Worm (Caenorhabditis elegans): Measurements from ENCODE around the gene miga-1.

The miga-1 gene

DNA sequence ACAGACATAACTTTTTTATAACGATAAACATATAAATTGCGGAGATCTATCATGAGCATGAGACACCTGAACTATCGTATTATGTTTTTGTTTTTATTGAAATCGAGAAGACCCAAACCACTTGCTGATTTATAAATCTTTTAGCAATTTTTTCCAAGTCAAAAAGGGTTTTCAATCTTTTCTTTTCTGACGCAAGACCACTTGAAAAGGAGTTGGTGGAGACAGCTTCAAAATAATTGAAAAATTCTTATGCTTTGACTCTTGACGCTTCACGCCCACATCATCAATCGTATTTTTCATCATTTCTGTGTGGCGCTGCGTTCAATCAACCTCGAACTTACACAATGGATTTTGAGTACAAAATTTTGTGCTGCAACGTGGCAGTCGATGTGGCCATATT, 29.3 kb downstream of the miga-1 start, which contains the start of gene F23H12.7:
F23H12.7 (plus strand) TSS at position 301 of the 400 bp plus-strand sequence.
- no peak for TF ChIP-seq rnt-1 (tag; optimal IDR thresholded peaks at IDR 0.05)
- TF ChIP-seq odd-2 (tag; optimal IDR thresholded peaks at IDR 0.05) = no peak
- TF ChIP-seq ceh-14 (tag; optimal IDR thresholded peaks at IDR 0.05) = no peak
- TF ChIP-seq pha-2 (tag; optimal IDR thresholded peaks at IDR 0.05) = no peak
- no peak for TF ChIP-seq pros-1 (tag; optimal IDR thresholded peaks at IDR 0.05)
- no peak for TF ChIP-seq ama-1 (optimal IDR thresholded peaks at IDR 0.05)
- TF ChIP-seq K02D7.2 (tag; optimal IDR thresholded peaks at IDR 0.05) = no peak
- TF ChIP-seq K09A11.1 (tag; optimal IDR thresholded peaks at IDR 0.05; ENCODE audit: insufficient read depth) = no peak
- TF ChIP-seq unc-55 (GFP tag; optimal IDR thresholded peaks at IDR 0.05) = no peak
- no peak for TF ChIP-seq ceh-18 (tag; optimal IDR thresholded peaks at IDR 0.05)
- TF ChIP-seq ceh-2 (tag; optimal IDR thresholded peaks at IDR 0.05) = no peak
- no peak for TF ChIP-seq dmd-4 (tag; optimal IDR thresholded peaks at IDR 0.05; ENCODE audit: borderline replicate concordance)
- no peak for TF ChIP-seq lim-6 (tag; optimal IDR thresholded peaks at IDR 0.05)
- no peak for TF ChIP-seq Y22D7AL.16 (tag; optimal IDR thresholded peaks at IDR 0.05)

ce11 chrV:12369437-12369836, 31.2 kb downstream of the miga-1 start, which contains the start of gene gcy-13:
Gene gcy-13 (minus strand): TSS chrV:12369537.
- TF ChIP-seq C38D4.7 (GFP tag; optimal IDR thresholded peaks at IDR 0.05) = no peak
- TF ChIP-seq K09A11.1 (tag; optimal IDR thresholded peaks at IDR 0.05; ENCODE audit: insufficient read depth) = no peak
- TF ChIP-seq ceh-19 (GFP tag; optimal IDR thresholded peaks at IDR 0.05) = no peak
- no peak for TF ChIP-seq pha-4 (tag; optimal IDR thresholded peaks at IDR 0.05)
- TF ChIP-seq ama-1 (optimal IDR thresholded peaks at IDR 0.05) = no peak
- no peak for TF ChIP-seq sox-2 (GFP tag; IDR thresholded peaks at IDR 0.05)
- no peak for TF ChIP-seq ttx-3 (tag; optimal IDR thresholded peaks at IDR 0.05)

ce11 chrV:12365104-12365503, 35.6 kb downstream of the miga-1 start, which contains the start of gene fipr-2:
Gene fipr-2 (plus strand): TSS chrV:12365348.
- TF ChIP-seq ceh-9 (tag; optimal IDR thresholded peaks at IDR 0.05) (no peak), ceh-19 (GFP tag; optimal IDR thresholded peaks at IDR 0.05) (no peak), ceh-24 (tag; optimal IDR thresholded peaks at IDR 0.05) (no peak), pag-3 (tag; optimal IDR thresholded peaks at IDR 0.05; ENCODE audit: borderline replicate concordance) (no peak), K09A11.1 (tag; optimal IDR thresholded peaks at IDR 0.05; ENCODE audit: insufficient read depth) (no peak), F13H6.1 (tag; optimal IDR thresholded peaks at IDR 0.05) (no peak), C38D4.7 (GFP tag; optimal IDR thresholded peaks at IDR 0.05) (no peak), ceh-6 (GFP tag; optimal IDR thresholded peaks at IDR 0.05) (no peak)

- no peak for TF ChIP-seq pros-1 (tag; optimal IDR thresholded peaks at IDR 0.05)
- no peak for TF ChIP-seq elt-4 (tag; optimal IDR thresholded peaks at IDR 0.05)
- TF ChIP-seq dmd-4 (tag; optimal IDR thresholded peaks at IDR 0.05; ENCODE audit: borderline replicate concordance) = no peak
- TF ChIP-seq unc-42 (tag; optimal IDR thresholded peaks at IDR 0.05) = no peak
- no peak for TF ChIP-seq hlh-6 (tag; optimal IDR thresholded peaks at IDR 0.05)
- TF ChIP-seq K09A11.1 (tag; optimal IDR thresholded peaks at IDR 0.05; ENCODE audit: insufficient read depth) = no peak
- no peak for TF ChIP-seq sox-2 (GFP tag; IDR thresholded peaks at IDR 0.05)
- TF ChIP-seq ceh-45 (GFP tag; IDR thresholded peaks at IDR 0.05) = no peak
- TF ChIP-seq syd-9 (tag; optimal IDR thresholded peaks at IDR 0.05) = no peak
- no peak for TF ChIP-seq ets-4 (tag; optimal IDR thresholded peaks at IDR 0.05)
- no peak for TF ChIP-seq ceh-48 (tag; optimal IDR thresholded peaks at IDR 0.05)
- no peak for TF ChIP-seq pag-3 (tag; optimal IDR thresholded peaks at IDR 0.05; ENCODE audit: borderline replicate concordance)
- TF ChIP-seq ahr-1 (tag; optimal IDR thresholded peaks at IDR 0.05) = no peak
- TF ChIP-seq Y22D7AL.16 (tag; optimal IDR thresholded peaks at IDR 0.05) = no peak
- TF ChIP-seq lin-11 (tag; optimal IDR thresholded peaks at IDR 0.05) = no peak
These were observed 39.0 kb downstream of the miga-1 start, which contains the start of gene fipr-1 for ce11 chrV:12361644-12362043. Gene fipr-1 (minus strand): TSS chrV:12361744.

DNA sequence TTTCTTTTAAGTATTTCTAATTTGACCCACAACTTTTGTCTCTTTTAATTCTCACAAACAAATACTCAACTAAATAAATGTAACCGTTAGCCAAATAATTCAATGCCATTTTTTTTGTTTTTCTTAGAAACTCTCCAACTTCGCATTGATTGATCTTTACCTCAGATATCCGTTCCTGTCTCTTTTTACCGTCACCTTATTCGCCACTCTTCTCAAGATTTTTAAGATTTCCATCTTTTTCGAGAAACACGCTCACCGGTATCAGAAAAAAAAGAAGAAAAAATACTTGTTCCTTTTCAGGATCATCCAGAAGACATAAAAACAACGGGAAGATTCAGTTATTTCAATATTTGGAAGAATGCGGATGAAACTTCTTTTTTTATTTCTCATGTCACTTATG, 42.3 kb downstream of the miga-1 start, which contains the start of gene F23H12.5:
F23H12.5 (plus strand) TSS at position 301 of the 400 bp plus-strand sequence.
- TF ChIP-seq sox-2 (GFP tag; IDR thresholded peaks at IDR 0.05) (no peak), dmd-4 (tag; optimal IDR thresholded peaks at IDR 0.05; ENCODE audit: borderline replicate concordance) (no peak), pqm-1 (tag; optimal IDR thresholded peaks at IDR 0.05) (no peak), ceh-9 (tag; optimal IDR thresholded peaks at IDR 0.05) (no peak), ztf-16 (tag; optimal IDR thresholded peaks at IDR 0.05) (no peak), ahr-1 (tag; optimal IDR thresholded peaks at IDR 0.05) (no peak), unc-42 (tag; optimal IDR thresholded peaks at IDR 0.05) (no peak), che-1 (tag; optimal IDR thresholded peaks at IDR 0.05) (no peak), ceh-24 (tag; optimal IDR thresholded peaks at IDR 0.05) (no peak), npax-4 (tag; optimal IDR thresholded peaks at IDR 0.05) (no peak), ceh-48 (tag; optimal IDR thresholded peaks at IDR 0.05) (no peak), ceh-18 (tag; optimal IDR thresholded peaks at IDR 0.05) (no peak), hlh-30 (tag; optimal IDR thresholded peaks at IDR 0.05; ENCODE audit: insufficient read depth) (no peak), mec-3 (tag; optimal IDR thresholded peaks at IDR 0.05; ENCODE audit: borderline replicate concordance) (no peak)
